Fruit fly (Drosophila melanogaster) whole organism, embryonic: ENCODE data around the gene CG7656.

Source experiments
- CG32772 ChIP-seq: fragments of 200-800 bp; sonication (Bioruptor generic); IDR thresholded peaks from 2 replicates; pipeline ENCODE4 v1.3.6; 2022; ENCODE audit warnings: missing biosample characterization, missing genetic modification characterization
- CG3838 ChIP-seq: fragments of 200-800 bp; sonication (Bioruptor generic); optimal IDR thresholded peaks from 3 replicates; lab custom pipeline; 2016; ENCODE audit warnings: missing biosample characterization, missing genetic modification characterization
- CG8944 ChIP-seq: fragments of 200-800 bp; sonication (Bioruptor generic); optimal IDR thresholded peaks from 3 replicates; lab custom pipeline; 2016; ENCODE audit warnings: missing biosample characterization, missing genetic modification characterization
- HmgZ ChIP-seq: fragments of 200-800 bp; sonication (Bioruptor generic); optimal IDR thresholded peaks from 2 replicates; lab custom pipeline; 2018; ENCODE audit warnings: missing biosample characterization, mild to moderate bottlenecking, missing genetic modification characterization
- Neu2 ChIP-seq: fragments of 200-800 bp; sonication (Bioruptor generic); optimal IDR thresholded peaks from 3 replicates; lab custom pipeline; 2016; ENCODE audit warnings: missing biosample characterization, missing genetic modification characterization, borderline replicate concordance
- dm ChIP-seq: fragments of 200-800 bp; sonication (Bioruptor generic); optimal IDR thresholded peaks from 3 replicates; lab custom pipeline; 2016; ENCODE audit warnings: missing biosample characterization, missing genetic modification characterization
- gfzf ChIP-seq: fragments of 200-800 bp; sonication (Bioruptor generic); optimal IDR thresholded peaks from 2 replicates; lab custom pipeline; 2016; ENCODE audit warnings: missing biosample characterization, mild to moderate bottlenecking, missing genetic modification characterization, moderate library complexity
- nau ChIP-seq: fragments of 200-800 bp; sonication (Bioruptor generic); optimal IDR thresholded peaks from 3 replicates; lab custom pipeline; 2017; ENCODE audit warnings: missing biosample characterization, mild to moderate bottlenecking, missing genetic modification characterization, missing genetic modification reagents

DNA sequence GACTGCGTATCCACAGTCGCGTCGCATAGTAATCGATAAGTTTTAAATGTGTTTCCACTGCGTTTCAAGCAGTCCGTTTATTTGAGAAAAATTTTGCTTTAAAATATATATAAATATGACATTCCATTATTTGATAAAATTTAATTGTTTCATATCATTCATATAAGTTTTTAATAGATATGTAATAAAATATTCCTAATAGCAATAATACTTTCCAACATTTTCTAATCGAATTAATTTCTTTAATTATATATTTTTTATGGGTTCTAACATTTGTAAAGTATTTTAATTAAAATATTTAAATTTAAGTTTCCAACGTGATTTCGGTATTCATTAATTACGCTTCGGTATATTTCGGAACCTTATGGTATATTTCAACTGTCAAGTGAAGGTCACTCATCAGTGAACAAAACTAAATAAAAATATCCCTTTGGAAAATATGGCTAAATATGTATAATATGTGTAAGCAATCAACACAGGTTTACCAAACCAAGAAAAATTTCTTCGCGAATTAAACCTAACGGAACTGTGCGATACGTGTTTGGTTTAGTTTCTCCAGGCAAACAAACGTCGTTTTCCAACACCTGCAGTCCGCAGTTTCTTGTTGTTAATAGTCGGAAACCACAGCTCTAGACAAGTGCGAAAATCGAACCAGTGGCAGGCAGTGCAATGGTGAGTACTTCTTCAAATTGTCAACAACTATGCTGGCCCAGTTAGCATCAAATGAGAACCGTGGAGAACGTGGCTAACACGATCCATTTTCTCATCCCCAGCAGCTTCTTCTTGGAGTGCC is 24.7 kb downstream of the CG7656 start, which contains the start of the genes CG7739 and SCCRO:
- TF ChIP-seq CG8944, result no peak
- TF ChIP-seq dm (GFP tag; lab: Kevin White, UChicago), result peak; percentile 12
- TF ChIP-seq CG3838, result no peak
- no peak for TF ChIP-seq nau
- TF ChIP-seq gfzf (GFP tag; lab: Kevin White, UChicago), result peak; percentile 66
- peak; percentile 58 for TF ChIP-seq CG32772 (GFP tag; lab: Robert Waterston, UW)
- TF ChIP-seq Neu2, result no peak
- TF ChIP-seq HmgZ (tag; lab: Kevin White, UChicago), result peak; percentile 20
